Worm (Caenorhabditis elegans): ENCODE data around the gene ZC8.6.

ZC8.6 gene

DNA sequence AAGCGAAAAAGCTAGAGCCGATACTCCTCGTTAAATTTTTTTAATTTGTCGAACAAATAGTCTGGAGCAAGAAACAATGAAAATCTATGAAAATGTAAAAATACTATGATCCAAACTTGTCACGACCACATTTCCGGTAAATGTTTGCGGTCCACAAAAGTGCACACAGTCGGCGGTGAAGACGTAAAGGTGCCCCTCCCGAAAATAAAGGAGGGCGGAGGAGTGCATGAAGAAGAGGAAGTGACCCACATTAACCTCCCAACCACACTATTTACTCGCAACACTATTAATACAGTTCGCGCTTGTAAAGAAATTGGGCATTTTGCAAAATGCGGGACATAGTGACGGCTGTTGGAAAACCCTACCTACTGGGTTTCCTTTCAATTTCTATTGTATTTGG is 42.6 kb upstream of the ZC8.6 start:
- no peak for TF ChIP-seq attf-3 (GFP tag; conservative IDR thresholded peaks at IDR 0.05)
- TF ChIP-seq tlf-1 (GFP tag; optimal IDR thresholded peaks at IDR 0.05): no peak
- no peak for TF ChIP-seq lin-26 (GFP tag; IDR thresholded peaks at IDR 0.05)
- no peak for TF ChIP-seq F33H1.4 (GFP tag; IDR thresholded peaks at IDR 0.05)
- TF ChIP-seq Y79H2A.3 (GFP tag; conservative IDR thresholded peaks at IDR 0.05): no peak

DNA sequence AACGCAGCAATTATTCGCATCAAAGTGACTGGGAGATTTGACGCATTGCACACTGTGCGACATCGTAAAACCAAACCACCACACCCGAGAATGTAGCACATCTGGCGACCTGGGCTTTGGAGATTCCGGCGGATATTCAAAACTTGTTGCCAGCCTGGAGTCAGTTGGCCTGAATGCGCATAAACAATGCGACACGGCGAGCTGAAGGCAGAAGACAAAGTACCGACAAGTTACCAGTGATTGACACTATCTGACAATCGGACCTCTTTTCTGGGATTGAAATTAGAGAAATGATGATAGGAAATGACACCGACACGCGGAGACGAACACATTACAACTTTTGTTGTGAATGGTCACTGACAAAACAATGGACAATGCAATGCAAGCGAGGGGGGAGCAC is 41.4 kb upstream of the ZC8.6 start:
- TF ChIP-seq let-526 (GFP tag; IDR thresholded peaks at IDR 0.05) (no peak), rec-8 (tag; optimal IDR thresholded peaks at IDR 0.05) (no peak), madf-8 (GFP tag; conservative IDR thresholded peaks at IDR 0.05) (no peak), mxl-1 (tag; optimal IDR thresholded peaks at IDR 0.05) (no peak), K12H6.12 (tag; optimal IDR thresholded peaks at IDR 0.05) (no peak), ets-4 (GFP tag; optimal IDR thresholded peaks at IDR 0.05) (no peak), Y53F4B.3 (GFP tag; IDR thresholded peaks at IDR 0.05) (no peak), Y56A3A.18 (GFP tag; IDR thresholded peaks at IDR 0.05) (no peak)

DNA sequence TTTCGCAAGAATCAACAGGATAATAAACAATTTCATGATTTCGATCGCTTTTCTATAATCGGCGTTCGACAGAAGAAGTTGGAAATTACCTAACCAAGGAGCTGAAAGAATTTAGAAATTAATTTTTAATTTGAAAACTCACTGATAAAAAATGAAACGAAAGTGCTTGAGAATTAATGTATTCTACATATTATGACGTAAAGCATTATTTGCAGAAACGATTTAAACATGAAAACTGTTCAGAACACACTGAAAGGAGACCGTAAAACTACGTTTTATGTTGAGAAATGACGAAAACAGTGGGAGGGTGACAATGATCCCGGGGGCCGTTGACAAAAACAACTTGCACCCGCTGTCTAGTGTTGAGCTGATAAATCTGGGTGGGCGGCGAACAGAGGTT is 40.3 kb upstream of the ZC8.6 start, which contains the start of gene ZC449.5:
Gene ZC449.5 (minus strand): TSS at position 101 of the 400 bp plus-strand sequence.
- no peak for TF ChIP-seq tbp1 (GFP tag; optimal IDR thresholded peaks at IDR 0.05)
- no peak for TF ChIP-seq efl-1 (GFP tag; optimal IDR thresholded peaks at IDR 0.05)
- TF ChIP-seq lin-35 (GFP tag; optimal IDR thresholded peaks at IDR 0.05): no peak
- no peak for TF ChIP-seq ama-1 (optimal IDR thresholded peaks at IDR 0.05)
- no peak for TF ChIP-seq ama-1 (GFP tag; optimal IDR thresholded peaks at IDR 0.05)
- no peak for TF ChIP-seq cebp-2 (GFP tag; IDR thresholded peaks at IDR 0.05)
- TF ChIP-seq F39B2.1 (GFP tag; IDR thresholded peaks at IDR 0.05): no peak
- TF ChIP-seq atf-7 (tag; optimal IDR thresholded peaks at IDR 0.05): no peak
- TF ChIP-seq pbrm-1 (GFP tag; IDR thresholded peaks at IDR 0.05): no peak
- TF ChIP-seq xnd-1 (tag; optimal IDR thresholded peaks at IDR 0.05): no peak
- TF ChIP-seq ztf-3 (GFP tag; optimal IDR thresholded peaks at IDR 0.05): no peak
- TF ChIP-seq ztf-22 (GFP tag; optimal IDR thresholded peaks at IDR 0.05): no peak
- TF ChIP-seq snpc-4 (GFP tag; optimal IDR thresholded peaks at IDR 0.05): no peak
- TF ChIP-seq snpc-4 (tag; optimal IDR thresholded peaks at IDR 0.05): no peak
- no peak for TF ChIP-seq ztf-28 (GFP tag; IDR thresholded peaks at IDR 0.05)
- no peak for TF ChIP-seq attf-5 (GFP tag; optimal IDR thresholded peaks at IDR 0.05)

DNA sequence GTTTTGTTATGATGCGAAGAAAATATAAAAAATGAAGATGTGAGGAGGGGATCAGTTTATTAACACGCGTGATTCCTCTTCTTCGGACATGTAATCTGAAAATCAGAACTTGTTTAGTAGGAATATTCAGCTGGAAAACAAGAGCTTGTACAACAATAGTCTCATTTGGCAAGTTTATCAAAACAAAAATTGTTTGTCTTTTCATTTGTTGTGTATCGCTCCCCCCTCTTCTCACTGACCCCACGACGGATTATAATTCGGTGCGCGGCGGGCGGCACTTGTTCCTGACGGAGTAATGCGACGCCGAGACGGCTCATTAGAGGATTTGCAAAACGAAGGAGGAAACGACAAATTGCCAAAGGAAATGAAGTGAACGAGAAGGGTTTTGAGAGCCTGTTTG is 36.5 kb upstream of the ZC8.6 start, which contains the start of gene ZC449.4:
Gene ZC449.4 (minus strand): TSS at position 101 of the 400 bp plus-strand sequence.
- no peak for TF ChIP-seq B0035.1 (tag; optimal IDR thresholded peaks at IDR 0.05)
- TF ChIP-seq repo-1 (tag; optimal IDR thresholded peaks at IDR 0.05): no peak
- no peak for TF ChIP-seq D2030.7 (GFP tag; IDR thresholded peaks at IDR 0.05)
- TF ChIP-seq nfya-2 (GFP tag; IDR thresholded peaks at IDR 0.05): no peak

DNA sequence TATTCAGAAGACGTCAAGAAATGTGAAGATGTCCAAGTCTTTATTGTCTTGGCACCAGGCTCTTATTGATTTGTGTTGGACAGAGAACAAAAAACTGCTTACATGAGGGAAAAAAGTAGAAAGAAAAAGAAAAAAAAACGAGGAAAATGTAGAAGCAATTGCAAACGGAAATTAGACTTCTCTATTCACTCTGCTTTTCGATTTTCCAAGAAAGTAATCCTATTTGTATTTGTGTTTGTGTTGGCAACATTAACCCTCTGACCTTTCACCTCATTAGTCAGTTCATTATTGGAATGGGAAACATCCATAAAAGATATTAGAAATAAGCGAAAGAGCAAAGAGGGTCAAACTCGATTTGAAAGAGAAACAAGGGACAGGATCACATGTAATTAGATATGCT is 34.3 kb upstream of the ZC8.6 start:
- TF ChIP-seq snpc-4 (GFP tag; optimal IDR thresholded peaks at IDR 0.05): no peak
- no peak for TF ChIP-seq snpc-4 (tag; optimal IDR thresholded peaks at IDR 0.05)
- no peak for TF ChIP-seq die-1 (tag; optimal IDR thresholded peaks at IDR 0.05)
- no peak for TF ChIP-seq mxl-1 (tag; optimal IDR thresholded peaks at IDR 0.05)
- TF ChIP-seq dox-1 (GFP tag; IDR thresholded peaks at IDR 0.05): no peak
- TF ChIP-seq xnd-1 (tag; optimal IDR thresholded peaks at IDR 0.05): no peak
- no peak for TF ChIP-seq C17E4.6 (GFP tag; IDR thresholded peaks at IDR 0.05)
- TF ChIP-seq bed-1 (GFP tag; IDR thresholded peaks at IDR 0.05): no peak
- no peak for TF ChIP-seq tbp1 (GFP tag; optimal IDR thresholded peaks at IDR 0.05)
- TF ChIP-seq pbrm-1 (GFP tag; IDR thresholded peaks at IDR 0.05): no peak
- TF ChIP-seq unc-130 (GFP tag; optimal IDR thresholded peaks at IDR 0.05): no peak
- no peak for TF ChIP-seq hlh-12 (tag; optimal IDR thresholded peaks at IDR 0.05)
- no peak for TF ChIP-seq F23B12.7 (tag; optimal IDR thresholded peaks at IDR 0.05; ENCODE audit: insufficient read depth)

Data from whole organism, young adult.